Fruit fly (Drosophila melanogaster): ENCODE data around the gene mRpS6.
A peak's percentile ranks its signal among the peaks of the same experiment; 100 is the strongest.

mRpS6 gene

dm6 chr3L:4363887-4364794 lies at the start of gene mRpS6, which contains the start of gene Cip4:
Gene mRpS6 (plus strand): TSS chr3L:4364550.
Gene Cip4 (minus strand): TSS chr3L:4364102.
- TF ChIP-seq CG6854 (GFP tag; optimal IDR thresholded peaks at IDR 0.05) (peak; percentile 54), OdsH (GFP tag; optimal IDR thresholded peaks at IDR 0.05) (peak; percentile 87), CG11294 (GFP tag; IDR thresholded peaks at IDR 0.05) (peak; percentile 64), CG11762 (GFP tag; optimal IDR thresholded peaks at IDR 0.05; ENCODE audit: insufficient read depth) (no peak), eg (GFP tag; IDR thresholded peaks at IDR 0.05) (peak; percentile 79), CG6792 (GFP tag; optimal IDR thresholded peaks at IDR 0.05) (peak; percentile 66), cyc (GFP tag; optimal IDR thresholded peaks at IDR 0.05) (no peak), Smox (GFP tag; optimal IDR thresholded peaks at IDR 0.05) (peak; percentile 80), achi (GFP tag; optimal IDR thresholded peaks at IDR 0.05) (peak; percentile 81), vri (GFP tag; optimal IDR thresholded peaks at IDR 0.05) (peak; percentile 66), Eip93F (GFP tag; optimal IDR thresholded peaks at IDR 0.05) (peak; percentile 30), CG8319 (GFP tag; optimal IDR thresholded peaks at IDR 0.05) (peak; percentile 46), CG4318 (GFP tag; optimal IDR thresholded peaks at IDR 0.05) (peak; percentile 72), ss (GFP tag; optimal IDR thresholded peaks at IDR 0.05) (peak; percentile 1 to 48), Sox14 (GFP tag; optimal IDR thresholded peaks at IDR 0.05) (peak; percentile 81), CG15336 (GFP tag; IDR thresholded peaks at IDR 0.05) (peak; percentile 73), Hr38 (GFP tag; optimal IDR thresholded peaks at IDR 0.05) (no peak), CG8119 (GFP tag; IDR thresholded peaks at IDR 0.05) (peak; percentile 66; the same call in 2 of the 3 replicates), Sox15 (GFP tag; optimal IDR thresholded peaks at IDR 0.05) (peak; percentile 77), net (GFP tag; optimal IDR thresholded peaks at IDR 0.05) (peak; percentile 84), Sox102F (GFP tag; optimal IDR thresholded peaks at IDR 0.05) (no peak), CG6163 (GFP tag; IDR thresholded peaks at IDR 0.05) (peak; percentile 83), CG1621 (tag; optimal IDR thresholded peaks at IDR 0.05) (no peak), Blimp-1 (GFP tag; optimal IDR thresholded peaks at IDR 0.05) (no peak), fd59A (GFP tag; optimal IDR thresholded peaks at IDR 0.05) (peak; percentile 31), CG31627 (GFP tag; optimal IDR thresholded peaks at IDR 0.05) (peak; percentile 80), lz (GFP tag; optimal IDR thresholded peaks at IDR 0.05) (peak; percentile 76), CG3032 (tag; optimal IDR thresholded peaks at IDR 0.05) (peak; percentile 31), topi (GFP tag; optimal IDR thresholded peaks at IDR 0.05) (peak; percentile 52), Gug (GFP tag; IDR thresholded peaks at IDR 0.05) (peak; percentile 40; the same call in 1 of the 2 replicates), fd85E (GFP tag; optimal IDR thresholded peaks at IDR 0.05) (no peak), Met (GFP tag; optimal IDR thresholded peaks at IDR 0.05) (peak; percentile 81), esn (GFP tag; optimal IDR thresholded peaks at IDR 0.05) (peak; percentile 85), acj6 (GFP tag; optimal IDR thresholded peaks at IDR 0.05) (peak; percentile 87), Hr39 (GFP tag; optimal IDR thresholded peaks at IDR 0.05) (peak; percentile 76), CG8632 (GFP tag; optimal IDR thresholded peaks at IDR 0.05) (peak; percentile 79), Ets96B (tag; optimal IDR thresholded peaks at IDR 0.05) (no peak), fkh (GFP tag; optimal IDR thresholded peaks at IDR 0.05) (peak; percentile 56), Eip75B (GFP tag; optimal IDR thresholded peaks at IDR 0.05) (peak; percentile 60), CG7368 (GFP tag; optimal IDR thresholded peaks at IDR 0.05) (no peak), CG6808 (GFP tag; optimal IDR thresholded peaks at IDR 0.05) (peak; percentile 6), CG6276 (GFP tag; optimal IDR thresholded peaks at IDR 0.05) (no peak), Lpt (GFP tag; optimal IDR thresholded peaks at IDR 0.05) (peak; percentile 55), svp (GFP tag) (no peak), Ets21C (GFP tag; optimal IDR thresholded peaks at IDR 0.05) (peak; percentile 71), salr (GFP tag; optimal IDR thresholded peaks at IDR 0.05) (peak; percentile 49 to 79), CG3919 (GFP tag; optimal IDR thresholded peaks at IDR 0.05) (peak; percentile 19), CG10631 (GFP tag; optimal IDR thresholded peaks at IDR 0.05) (peak; percentile 86), CG16779 (tag; optimal IDR thresholded peaks at IDR 0.05) (peak; percentile 39), Eip78C (GFP tag) (peak; percentile 92)

Measured in whole organism, prepupa.